Worm (Caenorhabditis elegans): ENCODE results near the gene F43C11.3.

Gene F43C11.3

DNA sequence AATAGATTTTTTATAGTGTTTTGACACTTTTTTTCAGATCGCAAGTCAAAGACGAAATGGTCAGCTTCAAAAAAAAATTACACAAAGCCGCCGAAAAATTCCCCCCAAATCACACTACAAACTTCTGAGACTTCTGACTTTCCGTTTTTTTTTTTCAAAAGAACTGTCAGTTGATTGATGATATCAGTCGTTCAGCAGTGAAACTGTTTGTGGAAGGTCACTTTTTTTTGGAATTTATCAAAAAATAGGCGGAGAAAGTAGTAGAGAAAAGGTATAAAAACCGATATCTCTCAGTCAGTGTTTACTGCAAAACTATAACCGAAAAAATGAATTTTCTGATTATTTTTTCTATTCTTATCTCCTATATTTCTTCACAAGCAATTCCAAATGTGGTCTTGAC lies at the start of gene F43C11.3:
Gene F43C11.3, plus strand, starts transcription at position 301 of the 400 bp plus-strand sequence.
- TF ChIP-seq him-1 (tag; optimal IDR thresholded peaks at IDR 0.05) (no peak), dao-5 (tag; optimal IDR thresholded peaks at IDR 0.05) (no peak), W03F9.2 (tag; optimal IDR thresholded peaks at IDR 0.05) (no peak)

ce11 chrII:2304575-2304974 lies 48.5 kb upstream of the F43C11.3 start:
- TF ChIP-seq him-1 (tag; optimal IDR thresholded peaks at IDR 0.05) = no peak
- no peak for TF ChIP-seq W03F9.2 (tag; optimal IDR thresholded peaks at IDR 0.05)
- no peak for TF ChIP-seq dao-5 (tag; optimal IDR thresholded peaks at IDR 0.05)

DNA sequence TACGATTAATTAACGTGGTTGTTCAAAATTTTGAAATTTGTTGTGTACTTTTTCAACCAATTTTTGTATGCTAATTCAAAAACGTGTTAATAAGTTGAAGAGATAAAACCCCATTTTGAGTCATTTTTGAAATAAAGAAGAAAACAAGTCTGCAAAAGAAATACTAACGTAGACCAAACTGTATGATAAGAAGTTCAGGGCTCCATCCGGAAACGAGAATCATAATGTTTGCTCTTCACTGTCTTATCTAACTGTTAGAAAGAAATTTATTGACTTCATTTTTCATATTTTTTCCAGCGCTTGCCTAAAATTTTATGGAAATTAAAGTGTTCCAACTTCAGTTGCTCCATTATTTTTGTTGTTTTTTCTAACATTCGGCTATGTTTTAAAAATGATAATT lies 47.6 kb upstream of the F43C11.3 start:
- TF ChIP-seq W03F9.2 (tag; optimal IDR thresholded peaks at IDR 0.05) = no peak
- TF ChIP-seq dao-5 (tag; optimal IDR thresholded peaks at IDR 0.05) = no peak
- no peak for TF ChIP-seq him-1 (tag; optimal IDR thresholded peaks at IDR 0.05)

DNA sequence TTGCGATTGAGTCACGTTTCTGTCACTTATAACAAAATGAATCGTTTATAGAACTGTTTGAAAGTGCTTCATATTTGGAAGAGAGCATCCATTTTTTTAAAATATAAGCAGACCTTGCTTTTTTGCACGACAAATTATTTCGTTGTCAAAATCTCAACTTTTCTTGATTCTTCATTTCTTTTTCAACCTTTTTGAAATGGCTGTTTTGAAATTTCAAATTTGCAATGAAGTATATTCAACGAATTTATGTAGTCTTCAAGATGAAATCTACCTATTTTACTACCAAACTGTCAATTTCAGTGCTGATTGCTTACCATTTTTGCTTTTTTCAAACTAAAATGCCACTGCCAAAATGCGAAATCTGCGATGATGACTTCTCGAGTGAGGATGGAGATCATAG lies 46.4 kb upstream of the F43C11.3 start, which contains the start of gene B0281.3:
Gene B0281.3, plus strand, starts transcription at position 301 of the 400 bp plus-strand sequence.
- TF ChIP-seq him-1 (tag; optimal IDR thresholded peaks at IDR 0.05) = no peak
- no peak for TF ChIP-seq W03F9.2 (tag; optimal IDR thresholded peaks at IDR 0.05)
- no peak for TF ChIP-seq dao-5 (tag; optimal IDR thresholded peaks at IDR 0.05)

ce11 chrII:2312747-2313146 lies 40.4 kb upstream of the F43C11.3 start, which contains the start of the genes trim-21 and B0281.1:
TSS of gene trim-21 (minus strand) at chrII:2312847.
TSS of gene B0281.1 (plus strand) at chrII:2313067.
- TF ChIP-seq W03F9.2 (tag; optimal IDR thresholded peaks at IDR 0.05) (no peak), dao-5 (tag; optimal IDR thresholded peaks at IDR 0.05) (no peak)

DNA sequence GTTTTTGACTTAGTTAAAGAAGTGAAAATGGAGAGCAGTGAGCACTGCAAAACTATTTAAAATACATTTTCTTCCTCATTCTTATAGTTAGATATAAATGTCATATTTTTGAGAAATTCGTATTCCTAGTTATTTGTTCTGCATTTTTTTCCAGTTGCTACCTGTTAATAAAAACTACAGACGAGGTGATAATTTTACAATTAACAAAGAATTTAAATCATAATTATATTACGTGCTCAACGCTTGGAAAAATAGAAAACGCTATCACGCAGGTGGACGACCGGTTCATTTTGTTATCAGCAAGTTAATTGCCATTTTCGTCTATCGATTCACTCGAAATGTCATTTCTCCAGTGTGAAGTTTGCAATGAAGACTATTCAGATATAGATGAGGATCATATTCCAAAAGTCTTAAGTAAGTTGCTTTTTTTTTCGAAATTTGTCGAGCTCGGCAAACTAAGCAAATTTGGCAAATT lies 35.2 kb upstream of the F43C11.3 start, which contains the start of the genes ZK1240.5 and ZK1240.9:
Gene ZK1240.5, minus strand, starts transcription at position 51 of the 475 bp plus-strand sequence.
Gene ZK1240.9, plus strand, starts transcription at position 307 of the 475 bp plus-strand sequence.
- TF ChIP-seq W03F9.2 (tag; optimal IDR thresholded peaks at IDR 0.05) (no peak), dao-5 (tag; optimal IDR thresholded peaks at IDR 0.05) (no peak), him-1 (tag; optimal IDR thresholded peaks at IDR 0.05) (no peak)

DNA sequence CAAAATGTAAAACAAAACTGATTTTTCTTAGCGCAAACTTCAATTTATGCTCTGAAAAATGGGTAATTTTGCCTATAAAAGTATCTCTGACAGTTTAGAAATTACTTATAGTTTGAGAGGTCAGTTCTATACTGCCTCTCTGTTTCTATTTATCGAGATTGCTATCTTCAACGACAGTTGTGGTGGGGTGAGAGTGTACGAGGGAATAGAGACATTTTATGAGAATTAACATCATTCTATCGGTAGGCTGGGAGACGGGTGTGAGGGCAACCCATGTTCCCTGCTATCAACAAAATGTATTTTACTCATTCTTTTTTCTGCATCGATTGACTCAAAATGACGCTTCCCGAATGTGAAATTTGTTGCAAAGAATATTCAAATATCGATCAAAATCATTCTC lies 33.0 kb upstream of the F43C11.3 start, which contains the start of gene ZK1240.3:
Gene ZK1240.3, plus strand, starts transcription at position 238 of the 400 bp plus-strand sequence.
- TF ChIP-seq W03F9.2 (tag; optimal IDR thresholded peaks at IDR 0.05) = no peak
- TF ChIP-seq dao-5 (tag; optimal IDR thresholded peaks at IDR 0.05) = no peak
- TF ChIP-seq him-1 (tag; optimal IDR thresholded peaks at IDR 0.05) = no peak

DNA sequence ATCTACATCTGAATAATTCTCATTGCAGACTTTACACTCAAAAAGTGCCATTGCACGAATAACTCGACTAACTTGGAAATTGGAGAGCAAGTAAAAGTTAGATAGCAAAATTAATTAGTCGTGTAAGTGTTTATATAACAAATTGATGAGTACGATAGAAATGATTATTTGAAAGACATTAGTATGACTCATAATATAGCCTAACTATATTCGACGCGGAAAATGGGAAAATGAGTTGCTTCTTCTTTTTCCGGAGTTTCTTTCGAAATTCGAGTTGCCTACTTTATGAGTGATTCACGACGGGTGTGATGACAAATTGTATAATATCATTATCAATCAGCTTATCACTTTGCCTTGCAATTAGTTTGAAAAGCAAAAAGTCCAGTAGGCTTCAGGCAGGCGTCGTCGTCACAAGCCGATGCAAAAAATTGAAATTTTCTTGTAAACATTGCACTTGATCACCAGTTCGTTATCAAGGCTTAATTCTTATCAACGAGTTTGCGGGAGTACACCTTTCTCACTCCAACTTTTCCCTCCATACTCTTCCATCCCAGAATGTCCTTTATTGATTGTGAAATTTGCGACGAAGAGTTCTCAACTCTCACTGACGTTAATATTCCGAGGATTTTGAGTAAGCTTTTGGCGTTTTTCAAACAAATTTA lies 30.1 kb upstream of the F43C11.3 start, which contains the start of the genes ZK1240.6 and ZK1240.2:
Gene ZK1240.6, minus strand, starts transcription at position 51 of the 662 bp plus-strand sequence.
Gene ZK1240.2, plus strand, starts transcription at position 520 of the 662 bp plus-strand sequence.
- TF ChIP-seq dao-5 (tag; optimal IDR thresholded peaks at IDR 0.05) = no peak
- no peak for TF ChIP-seq him-1 (tag; optimal IDR thresholded peaks at IDR 0.05)
- TF ChIP-seq W03F9.2 (tag; optimal IDR thresholded peaks at IDR 0.05) = no peak

ce11 chrII:2324956-2325355 lies 28.2 kb upstream of the F43C11.3 start, which contains the start of gene ZK1240.11:
TSS of gene ZK1240.11 (plus strand) at chrII:2325256.
- TF ChIP-seq dao-5 (tag; optimal IDR thresholded peaks at IDR 0.05) (no peak), him-1 (tag; optimal IDR thresholded peaks at IDR 0.05) (no peak), W03F9.2 (tag; optimal IDR thresholded peaks at IDR 0.05) (no peak)

- TF ChIP-seq W03F9.2 (tag; optimal IDR thresholded peaks at IDR 0.05) = no peak
- TF ChIP-seq dao-5 (tag; optimal IDR thresholded peaks at IDR 0.05) = no peak
- TF ChIP-seq him-1 (tag; optimal IDR thresholded peaks at IDR 0.05) = no peak
Measured at ce11 chrII:2328963-2329442, 24.1 kb upstream of the F43C11.3 start, which contains the start of the genes ZK1240.8 and ZK1240.1. TSS of gene ZK1240.8 (minus strand) at chrII:2329063. TSS of gene ZK1240.1 (plus strand) at chrII:2329392.

DNA sequence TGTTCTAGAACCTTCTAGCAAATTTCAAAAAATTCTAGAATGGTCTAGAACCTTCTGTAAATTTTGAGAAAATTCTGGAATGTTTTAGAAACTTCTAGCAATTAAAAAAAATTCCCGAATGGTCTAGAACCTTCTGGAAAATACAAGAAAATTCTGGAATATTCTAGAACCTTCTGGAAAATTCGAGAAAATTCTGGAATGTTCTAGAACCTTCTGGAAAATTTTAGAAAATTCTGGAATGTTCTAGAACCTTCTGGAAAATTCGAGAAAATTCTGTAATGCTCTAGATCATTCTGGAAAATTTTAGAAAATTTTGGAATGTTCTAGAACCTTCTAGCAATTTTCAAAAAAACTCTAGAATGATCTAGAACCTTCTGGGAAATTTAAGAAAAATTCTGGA lies 22.6 kb upstream of the F43C11.3 start:
- no peak for TF ChIP-seq W03F9.2 (tag; optimal IDR thresholded peaks at IDR 0.05)
- TF ChIP-seq dao-5 (tag; optimal IDR thresholded peaks at IDR 0.05) = no peak

DNA sequence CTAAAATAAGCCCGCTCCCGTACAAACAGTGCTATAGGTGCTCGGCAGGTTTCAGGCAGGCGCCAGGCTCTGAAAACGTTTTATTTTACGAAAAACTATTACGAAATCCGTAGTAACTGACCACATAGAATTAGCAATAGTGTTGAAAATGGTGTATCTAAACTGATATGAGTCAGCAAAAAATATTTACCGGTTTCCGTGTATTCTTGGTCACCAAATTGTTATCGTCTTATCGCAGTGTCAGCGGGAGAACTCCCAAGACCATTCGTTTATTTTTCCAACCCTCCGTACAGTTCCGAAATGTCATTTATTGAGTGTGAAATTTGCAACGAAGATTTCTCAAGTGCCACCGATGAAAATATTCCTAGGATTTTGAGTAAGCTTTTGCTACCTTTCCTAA lies 20.9 kb upstream of the F43C11.3 start, which contains the start of gene F43C11.8:
Gene F43C11.8, plus strand, starts transcription at position 301 of the 400 bp plus-strand sequence.
- TF ChIP-seq W03F9.2 (tag; optimal IDR thresholded peaks at IDR 0.05) = no peak
- TF ChIP-seq him-1 (tag; optimal IDR thresholded peaks at IDR 0.05) = no peak
- no peak for TF ChIP-seq dao-5 (tag; optimal IDR thresholded peaks at IDR 0.05)

DNA sequence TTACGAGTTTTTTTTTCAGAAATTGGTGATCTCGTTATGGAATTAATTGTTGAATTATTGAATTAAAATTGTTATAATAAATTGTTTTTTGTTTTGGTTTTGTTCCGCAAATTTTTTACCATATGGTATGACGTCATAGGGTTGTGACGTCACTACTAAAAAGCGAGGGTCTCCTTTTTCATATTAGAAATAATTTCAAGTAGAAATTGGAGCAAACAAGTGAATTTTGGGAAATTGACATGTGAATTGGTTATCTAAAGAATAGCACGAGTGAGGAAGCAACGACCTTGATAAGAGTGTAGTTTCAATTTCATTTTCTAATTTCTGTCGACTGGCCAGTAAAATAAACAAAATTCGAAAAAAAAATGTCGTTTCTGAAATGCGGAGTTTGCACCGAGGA lies 17.5 kb upstream of the F43C11.3 start, which contains the start of gene F43C11.7:
Gene F43C11.7, plus strand, starts transcription at position 326 of the 400 bp plus-strand sequence.
- TF ChIP-seq him-1 (tag; optimal IDR thresholded peaks at IDR 0.05) (no peak), W03F9.2 (tag; optimal IDR thresholded peaks at IDR 0.05) (no peak), dao-5 (tag; optimal IDR thresholded peaks at IDR 0.05) (no peak)

- TF ChIP-seq him-1 (tag; optimal IDR thresholded peaks at IDR 0.05) (no peak), dao-5 (tag; optimal IDR thresholded peaks at IDR 0.05) (no peak), W03F9.2 (tag; optimal IDR thresholded peaks at IDR 0.05) (no peak)
Measured at ce11 chrII:2336177-2336576, 16.9 kb upstream of the F43C11.3 start.

All from whole organism, L4/young adult.